Worm (Caenorhabditis elegans): ENCODE data around the gene K10B3.5.

Gene K10B3.5

ce11 chrX:3116033-3116876 lies 10.0 kb upstream of the K10B3.5 start, which contains the start of gene mai-1:
Gene mai-1, minus strand, starts transcription at chrX:3116589.
- TF ChIP-seq unc-62 (GFP tag; optimal IDR thresholded peaks at IDR 0.05): no peak

- no peak for TF ChIP-seq unc-62 (GFP tag; optimal IDR thresholded peaks at IDR 0.05)
Measured at ce11 chrX:3115134-3116032, 9.1 kb upstream of the K10B3.5 start.

- TF ChIP-seq unc-62 (GFP tag; optimal IDR thresholded peaks at IDR 0.05): no peak
Measured at ce11 chrX:3114306-3115133, 8.2 kb upstream of the K10B3.5 start, which contains the start of gene gpd-2. Gene gpd-2, minus strand, starts transcription at chrX:3114689.

- TF ChIP-seq unc-62 (GFP tag; optimal IDR thresholded peaks at IDR 0.05): no peak
Measured at ce11 chrX:3112946-3113427, 6.7 kb upstream of the K10B3.5 start, which contains the start of gene gpd-3. Gene gpd-3, minus strand, starts transcription at chrX:3113341.

- TF ChIP-seq unc-62 (GFP tag; optimal IDR thresholded peaks at IDR 0.05): no peak
Measured at ce11 chrX:3111687-3112086, 5.4 kb upstream of the K10B3.5 start.

ce11 chrX:3111066-3111465 lies 4.8 kb upstream of the K10B3.5 start:
- no peak for TF ChIP-seq unc-62 (GFP tag; optimal IDR thresholded peaks at IDR 0.05)

ce11 chrX:3110576-3110975 lies 4.3 kb upstream of the K10B3.5 start, which contains the start of gene gpcp-1:
Gene gpcp-1, minus strand, starts transcription at chrX:3110628.
- no peak for TF ChIP-seq unc-62 (GFP tag; optimal IDR thresholded peaks at IDR 0.05)

ce11 chrX:3108603-3109002 lies 2.3 kb upstream of the K10B3.5 start:
- TF ChIP-seq unc-62 (GFP tag; optimal IDR thresholded peaks at IDR 0.05): no peak

- no peak for TF ChIP-seq unc-62 (GFP tag; optimal IDR thresholded peaks at IDR 0.05)
Measured at ce11 chrX:3102817-3103216, 3.5 kb downstream of the K10B3.5 start.

- TF ChIP-seq unc-62 (GFP tag; optimal IDR thresholded peaks at IDR 0.05): no peak
Measured at ce11 chrX:3102165-3102564, 4.1 kb downstream of the K10B3.5 start, which contains the start of gene ztf-13. Gene ztf-13, minus strand, starts transcription at chrX:3102175.

- TF ChIP-seq unc-62 (GFP tag; optimal IDR thresholded peaks at IDR 0.05): no peak
Measured at ce11 chrX:3101562-3101961, 4.7 kb downstream of the K10B3.5 start.

- TF ChIP-seq unc-62 (GFP tag; optimal IDR thresholded peaks at IDR 0.05): no peak
Measured at ce11 chrX:3099832-3100231, 6.4 kb downstream of the K10B3.5 start, which contains the start of gene sec-3. Gene sec-3, minus strand, starts transcription at chrX:3099852.

- TF ChIP-seq unc-62 (GFP tag; optimal IDR thresholded peaks at IDR 0.05): no peak
Measured at ce11 chrX:3094304-3094703, 12.0 kb downstream of the K10B3.5 start, which contains the start of gene wrt-2. Gene wrt-2, minus strand, starts transcription at chrX:3094349.

ce11 chrX:3092460-3092859 lies 13.8 kb downstream of the K10B3.5 start:
- TF ChIP-seq unc-62 (GFP tag; optimal IDR thresholded peaks at IDR 0.05): no peak

ce11 chrX:3091119-3091746 lies 15.0 kb downstream of the K10B3.5 start:
- TF ChIP-seq unc-62 (GFP tag; optimal IDR thresholded peaks at IDR 0.05): no peak
